Worm (Caenorhabditis elegans): ENCODE results near the gene chpf-1.

- TF ChIP-seq dao-5 (tag; optimal IDR thresholded peaks at IDR 0.05) (no peak), him-1 (tag; optimal IDR thresholded peaks at IDR 0.05) (no peak)
Measured at ce11 chrV:10241121-10241803, 38.0 kb upstream of the chpf-1 start, which contains the start of the genes C12D8.21 and col-148.
